Worm (Caenorhabditis elegans) whole organism, L4 larva: ENCODE data around the gene nspd-4.
A peak's percentile ranks its signal among the peaks of the same experiment; 100 is the strongest.

Experiments
- F26F4.8 ChIP-seq: fragments of 200-800 bp; sonication (Bioruptor generic); conservative IDR thresholded peaks from 2 replicates; pipeline ENCODE4 v1.3.6; 2022; ENCODE audit warnings: missing genetic modification characterization, missing compliant biosample characterization
- R02D3.7 ChIP-seq: fragments of 150-350 bp; sonication (generic microtip); optimal IDR thresholded peaks from 3 replicates; lab custom pipeline; 2014; ENCODE audit warnings: missing biosample characterization, missing genetic modification characterization
- T20F7.1 ChIP-seq: fragments of 200-800 bp; sonication (Bioruptor generic); optimal IDR thresholded peaks from 2 replicates; lab custom pipeline; 2018; ENCODE audit warnings: mild to moderate bottlenecking, missing genetic modification characterization, missing compliant biosample characterization
- T26A8.4 ChIP-seq: fragments of 200-800 bp; sonication (Bioruptor generic); IDR thresholded peaks from 2 replicates; pipeline ENCODE4 v1.3.6; 2022; ENCODE audit warnings: missing genetic modification characterization, missing compliant biosample characterization
- Y105C5A.15 ChIP-seq: fragments of 200-800 bp; sonication (Bioruptor generic); IDR thresholded peaks from 2 replicates; pipeline ENCODE4 v1.3.6; 2022; ENCODE audit warnings: missing genetic modification characterization, missing compliant biosample characterization
- Y48G9A.11 ChIP-seq: fragments of 200-800 bp; sonication (Bioruptor generic); IDR thresholded peaks from 2 replicates; pipeline ENCODE4 v1.3.6; 2022; ENCODE audit warnings: missing genetic modification reagents, missing genetic modification characterization, missing compliant biosample characterization
- Y5F2A.4 ChIP-seq: fragments of 200-800 bp; sonication (Bioruptor generic); optimal IDR thresholded peaks from 2 replicates; lab custom pipeline; 2018; ENCODE audit warnings: mild to moderate bottlenecking, missing genetic modification characterization, missing compliant biosample characterization
- Y75B8A.6 ChIP-seq: fragments of 200-800 bp; sonication (Bioruptor generic); IDR thresholded peaks from 2 replicates; pipeline ENCODE4 v1.3.6; 2022; ENCODE audit warnings: missing genetic modification reagents, missing genetic modification characterization, missing compliant biosample characterization
- ZK546.5 ChIP-seq, 2 experiments: sonication (generic microtip); optimal IDR thresholded peaks; 2 replicates each; lab custom pipeline; 2017; ENCODE audit warnings: missing biosample characterization in 2 of 2, missing genetic modification characterization in 2 of 2
- aha-1 ChIP-seq: fragments of 150-350 bp; peaks from one replicate; lab custom pipeline; 2014; ENCODE audit warnings: missing biosample characterization, missing genetic modification characterization
- aly-2 ChIP-seq: sonication (generic microtip); optimal IDR thresholded peaks from 2 replicates; lab custom pipeline; 2018; ENCODE audit warnings: missing biosample characterization, missing genetic modification characterization
- attf-4 ChIP-seq: sonication (generic microtip); optimal IDR thresholded peaks from 3 replicates; lab custom pipeline; 2017; ENCODE audit warnings: missing biosample characterization, missing genetic modification characterization
- ceh-28 ChIP-seq: fragments of 150-350 bp; optimal IDR thresholded peaks from 2 replicates; lab custom pipeline; 2014; ENCODE audit warnings: missing biosample characterization, missing genetic modification reagents, missing genetic modification characterization
- ceh-44 ChIP-seq: fragments of 200-800 bp; sonication (Bioruptor generic); IDR thresholded peaks from 2 replicates; pipeline ENCODE4 v1.3.6; 2022; ENCODE audit warnings: missing genetic modification reagents, missing genetic modification characterization, missing compliant biosample characterization
- ces-1 ChIP-seq: fragments of 150-350 bp; sonication (generic microtip); optimal IDR thresholded peaks from 4 replicates; lab custom pipeline; 2014; ENCODE audit warnings: missing biosample characterization, missing genetic modification reagents, missing genetic modification characterization
- cey-2 ChIP-seq: sonication (generic microtip); optimal IDR thresholded peaks from 3 replicates; lab custom pipeline; 2017; ENCODE audit warnings: missing genetic modification characterization, mild to moderate bottlenecking, missing compliant biosample characterization, antibody characterized with exemption, borderline replicate concordance; ENCODE audit not compliant: insufficient read depth
- daf-16 ChIP-seq, 3 experiments: sonication (generic microtip); optimal IDR thresholded peaks; 2 replicates each; lab custom pipeline; 2016 to 2017; ENCODE audit warnings: missing genetic modification characterization in 3 of 3, missing genetic modification reagents in 3 of 3, mild to moderate bottlenecking in 2 of 3, missing compliant biosample characterization in 2 of 3, missing biosample characterization in 1 of 3, moderate library complexity in 1 of 3
- daf-19 ChIP-seq: fragments of 200-800 bp; sonication (Bioruptor generic); conservative IDR thresholded peaks from 2 replicates; pipeline ENCODE4 v1.3.6; 2022; ENCODE audit warnings: missing genetic modification characterization, missing compliant biosample characterization
- dmd-6 ChIP-seq: fragments of 200-800 bp; sonication (Bioruptor generic); IDR thresholded peaks from 2 replicates; pipeline ENCODE4 v1.3.6; 2022; ENCODE audit warnings: missing genetic modification reagents, missing genetic modification characterization, missing compliant biosample characterization
- dmd-8 ChIP-seq: fragments of 200-800 bp; sonication (Bioruptor generic); IDR thresholded peaks from 2 replicates; pipeline ENCODE4 v1.3.6; 2022; ENCODE audit warnings: missing genetic modification characterization, missing compliant biosample characterization
- dpl-1 ChIP-seq: fragments of 150-350 bp; optimal IDR thresholded peaks from 2 replicates; lab custom pipeline; 2014; ENCODE audit warnings: missing biosample characterization, missing genetic modification reagents, missing genetic modification characterization
- egl-43 ChIP-seq: fragments of 200-800 bp; sonication (Bioruptor generic); IDR thresholded peaks from 2 replicates; pipeline ENCODE4 v1.3.6; 2022; ENCODE audit warnings: missing genetic modification reagents, missing genetic modification characterization, missing compliant biosample characterization
- hif-1 ChIP-seq, 2 experiments: sonication (generic microtip); optimal IDR thresholded peaks; 2 replicates each; lab custom pipeline; 2016 to 2017; ENCODE audit warnings: missing compliant biosample characterization in 2 of 2, missing genetic modification characterization in 2 of 2, missing genetic modification reagents in 2 of 2, missing genotype in 2 of 2, mild to moderate bottlenecking in 1 of 2
- hlh-30 ChIP-seq: sonication (generic microtip); optimal IDR thresholded peaks from 2 replicates; lab custom pipeline; 2017; ENCODE audit warnings: antibody characterized with exemption, mild to moderate bottlenecking, missing genetic modification characterization, missing compliant biosample characterization; ENCODE audit not compliant: insufficient read depth
- hmg-1.1 ChIP-seq: fragments of 200-800 bp; sonication (Bioruptor generic); IDR thresholded peaks from 2 replicates; pipeline ENCODE4 v1.3.6; 2022; ENCODE audit warnings: missing genetic modification reagents, missing genetic modification characterization, missing compliant biosample characterization
- lin-13 ChIP-seq: fragments of 150-350 bp; optimal IDR thresholded peaks from 2 replicates; lab custom pipeline; 2014; ENCODE audit warnings: missing biosample characterization, missing genetic modification reagents, missing genetic modification characterization
- lin-29 ChIP-seq: fragments of 200-800 bp; sonication (Bioruptor generic); IDR thresholded peaks from 2 replicates; pipeline ENCODE4 v1.3.6; 2022; ENCODE audit warnings: missing genetic modification reagents, missing genetic modification characterization, missing compliant biosample characterization
- lin-39 ChIP-seq: fragments of 150-350 bp; optimal IDR thresholded peaks from 2 replicates; lab custom pipeline; 2014; ENCODE audit warnings: missing biosample characterization, missing genetic modification reagents, missing genetic modification characterization
- lir-3 ChIP-seq: sonication (generic microtip); optimal IDR thresholded peaks from 2 replicates; lab custom pipeline; 2016; ENCODE audit warnings: mild to moderate bottlenecking, missing genetic modification characterization, missing compliant biosample characterization
- lsy-2 ChIP-seq, 2 experiments: fragments of 150-350 bp in 1 of 2; sonication (generic microtip) in 1 of 2; optimal IDR thresholded peaks; 2 replicates each; lab custom pipeline; 2014 to 2017; ENCODE audit warnings: missing biosample characterization in 2 of 2, missing genetic modification characterization in 2 of 2
- madf-5 ChIP-seq, 2 experiments: fragments of 200-800 bp; sonication (Bioruptor generic); IDR thresholded peaks; 2 replicates each; pipeline ENCODE4 v1.3.6; 2022; ENCODE audit warnings: missing compliant biosample characterization in 2 of 2, missing genetic modification characterization in 2 of 2
- mxl-3 ChIP-seq: fragments of 200-800 bp; sonication (Bioruptor generic); optimal IDR thresholded peaks from 2 replicates; lab custom pipeline; 2018; ENCODE audit warnings: mild to moderate bottlenecking, missing genetic modification characterization, missing compliant biosample characterization
- nhr-10 ChIP-seq: fragments of 150-350 bp; optimal IDR thresholded peaks from 2 replicates; lab custom pipeline; 2014; ENCODE audit warnings: missing biosample characterization, missing genetic modification characterization
- nhr-102 ChIP-seq: sonication (generic microtip); optimal IDR thresholded peaks from 2 replicates; lab custom pipeline; 2016; ENCODE audit warnings: mild to moderate bottlenecking, missing genetic modification characterization, moderate library complexity, missing compliant biosample characterization
- nhr-25 ChIP-seq: sonication (generic microtip); optimal IDR thresholded peaks from 2 replicates; lab custom pipeline; 2017; ENCODE audit warnings: missing genetic modification characterization, mild to moderate bottlenecking, missing compliant biosample characterization, antibody characterized with exemption, moderate library complexity, borderline replicate concordance; ENCODE audit not compliant: insufficient read depth
- nhr-28 ChIP-seq: fragments of 150-350 bp; optimal IDR thresholded peaks from 2 replicates; lab custom pipeline; 2014; ENCODE audit warnings: missing biosample characterization, missing genetic modification characterization
- nhr-76 ChIP-seq: fragments of 150-350 bp; optimal IDR thresholded peaks from 2 replicates; lab custom pipeline; 2014; ENCODE audit warnings: missing biosample characterization, missing genetic modification characterization
- pha-4 ChIP-seq, 2 experiments: fragments of 150-350 bp in 1 of 2; fragments of 200-800 bp in 1 of 2; sonication (Bioruptor generic) in 1 of 2; IDR thresholded peaks in 1 of 2; optimal IDR thresholded peaks in 1 of 2; 2 replicates each; pipeline versions ENCODE4 v1.3.6 to Lab custom; 2014 to 2022; ENCODE audit warnings: missing genetic modification characterization in 2 of 2, missing genetic modification reagents in 2 of 2, missing biosample characterization in 1 of 2, missing compliant biosample characterization in 1 of 2
- php-3 ChIP-seq: fragments of 200-800 bp; sonication (Bioruptor generic); IDR thresholded peaks from 2 replicates; pipeline ENCODE4 v1.3.6; 2022; ENCODE audit warnings: missing genetic modification reagents, missing genetic modification characterization, missing compliant biosample characterization
- set-16 ChIP-seq: fragments of 200-800 bp; sonication (Bioruptor generic); IDR thresholded peaks from 2 replicates; pipeline ENCODE4 v1.3.6; 2022; ENCODE audit warnings: missing genetic modification reagents, missing genetic modification characterization, missing compliant biosample characterization
- snpc-1.2 ChIP-seq: fragments of 200-800 bp; sonication (Bioruptor generic); IDR thresholded peaks from 2 replicates; pipeline ENCODE4 v1.3.6; 2022; ENCODE audit warnings: missing genetic modification reagents, missing genetic modification characterization, missing compliant biosample characterization
- snpc-4 ChIP-seq: fragments of 150-350 bp; optimal IDR thresholded peaks from 2 replicates; lab custom pipeline; 2014; ENCODE audit warnings: missing biosample characterization, missing genetic modification characterization
- tra-1 ChIP-seq: fragments of 200-800 bp; sonication (Bioruptor generic); IDR thresholded peaks from 2 replicates; pipeline ENCODE4 v1.3.6; 2022; ENCODE audit warnings: missing genetic modification reagents, missing genetic modification characterization, missing compliant biosample characterization
- unc-62 ChIP-seq, 3 experiments: fragments of 150-350 bp in 1 of 3; sonication (generic microtip); optimal IDR thresholded peaks in 2 of 3; peaks in 1 of 3; 1 replicate in 1 of 3; 2 replicates in 2 of 3; lab custom pipeline; 2014 to 2017; ENCODE audit warnings: missing biosample characterization in 3 of 3, missing genetic modification characterization in 3 of 3, missing genetic modification reagents in 3 of 3, missing genotype in 1 of 3
- vab-7 ChIP-seq: fragments of 200-800 bp; sonication (Bioruptor generic); IDR thresholded peaks from 2 replicates; pipeline ENCODE4 v1.3.6; 2022; ENCODE audit warnings: missing genetic modification reagents, missing genetic modification characterization, missing compliant biosample characterization
- zfp-2 ChIP-seq: sonication (generic microtip); optimal IDR thresholded peaks from 2 replicates; lab custom pipeline; 2016; ENCODE audit warnings: mild to moderate bottlenecking, missing genetic modification characterization, missing compliant biosample characterization
- zip-2 ChIP-seq: fragments of 150-350 bp; optimal IDR thresholded peaks from 2 replicates; lab custom pipeline; 2014; ENCODE audit warnings: missing biosample characterization, missing genetic modification characterization

Gene nspd-4

ce11 chrII:4851594-4852106, 9.2 kb downstream of the nspd-4 start, which contains the start of gene dnj-9 (continued):
- TF ChIP-seq Y48G9A.11 (GFP tag; lab: Robert Waterston, UW) (peak; percentile 72), snpc-4 (tag; lab: Kevin White, UChicago) (peak; percentile 19), php-3 (GFP tag; lab: Robert Waterston, UW) (peak; percentile 80), dmd-6 (GFP tag; lab: Robert Waterston, UW) (peak; percentile 94), T20F7.1 (GFP tag; lab: Kevin White, UChicago) (peak; percentile 88), egl-43 (peak; percentile 77), madf-5 (GFP tag; IDR thresholded peaks at IDR 0.05; lab: Robert Waterston, UW) (no peak), attf-4 (tag; lab: Kevin White, UChicago) (no peak), lir-3 (peak; percentile 18), tra-1 (peak; percentile 86; the same call in 1 of the 2 replicates), aha-1 (tag; lab: Kevin White, UChicago) (peak; percentile 99), lsy-2 (tag; optimal IDR thresholded peaks at IDR 0.05; lab: Kevin White, UChicago) (peak; percentile 68 to 96), ceh-44 (GFP tag; lab: Robert Waterston, UW) (0 out of 2 replicates have a peak, but pooled peaks have one; percentile 20), daf-19 (GFP tag; lab: Robert Waterston, UW) (peak; percentile 45; the same call in 1 of the 2 replicates), snpc-1.2 (peak; percentile 73; the same call in 1 of the 2 replicates), nhr-25 (peak; percentile 88), lin-13 (GFP tag; lab: Kevin White, UChicago) (peak; percentile 81), Y5F2A.4 (no peak), lin-29 (GFP tag; lab: Robert Waterston, UW) (peak; percentile 87), mxl-3 (GFP tag; lab: Kevin White, UChicago) (peak; percentile 55), pha-4 (GFP tag; IDR thresholded peaks at IDR 0.05; lab: Robert Waterston, UW) (peak; percentile 89), pha-4 (tag; optimal IDR thresholded peaks at IDR 0.05; lab: Kevin White, UChicago) (peak; percentile 94), nhr-10 (tag; lab: Kevin White, UChicago) (no peak), zip-2 (tag; lab: Kevin White, UChicago) (peak; percentile 64), vab-7 (GFP tag; lab: Robert Waterston, UW) (no peak), cey-2 (no peak), zfp-2 (tag; lab: Kevin White, UChicago) (peak; percentile 65), set-16 (GFP tag; lab: Robert Waterston, UW) (no peak)

DNA sequence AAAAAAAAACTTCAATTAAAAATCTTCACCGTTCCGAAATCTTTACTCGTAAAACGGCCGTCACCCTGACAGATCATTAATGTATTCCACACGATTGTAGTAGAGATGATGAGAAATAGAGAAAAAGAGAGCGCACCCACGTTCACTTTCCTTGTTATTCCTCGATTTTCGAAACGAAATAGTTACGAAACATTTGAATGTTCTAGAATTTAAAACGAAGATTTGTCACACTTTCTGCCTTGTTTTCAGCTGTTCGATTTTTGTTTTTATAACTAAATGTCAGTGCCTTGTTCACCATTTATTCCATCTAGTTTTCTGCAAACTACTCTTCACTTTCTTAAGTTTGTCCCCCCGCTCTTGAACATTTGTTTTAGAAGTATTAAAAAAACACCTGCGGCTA, 12.4 kb downstream of the nspd-4 start:
- TF ChIP-seq attf-4 (tag; lab: Kevin White, UChicago): no peak
- TF ChIP-seq R02D3.7: no peak
- TF ChIP-seq set-16 (GFP tag; lab: Robert Waterston, UW): no peak
- no peak for TF ChIP-seq ceh-28 (tag; lab: Kevin White, UChicago)
- no peak for TF ChIP-seq vab-7 (GFP tag; lab: Robert Waterston, UW)
- peak in 1 of 2 experiments; percentile 60 for TF ChIP-seq unc-62 (GFP tag; optimal IDR thresholded peaks at IDR 0.05 in 1 of 2; lab: Kevin White, UChicago)
- no peak for TF ChIP-seq unc-62 (tag; optimal IDR thresholded peaks at IDR 0.05; lab: Kevin White, UChicago)
- no peak for TF ChIP-seq hif-1 (tag; optimal IDR thresholded peaks at IDR 0.05; lab: Kevin White, UChicago)
- no peak for TF ChIP-seq pha-4 (GFP tag; IDR thresholded peaks at IDR 0.05; lab: Robert Waterston, UW)
- TF ChIP-seq pha-4 (tag; optimal IDR thresholded peaks at IDR 0.05; lab: Kevin White, UChicago): no peak
- peak; percentile 18 for TF ChIP-seq nhr-28
- TF ChIP-seq daf-16 (GFP tag; optimal IDR thresholded peaks at IDR 0.05; lab: Kevin White, UChicago): no peak
- TF ChIP-seq daf-16 (tag; optimal IDR thresholded peaks at IDR 0.05; lab: Kevin White, UChicago): peak; percentile 11
- no peak for TF ChIP-seq dmd-8 (GFP tag; lab: Robert Waterston, UW)
- no peak for TF ChIP-seq ZK546.5 (tag; optimal IDR thresholded peaks at IDR 0.05; lab: Kevin White, UChicago)

ce11 chrII:4855489-4855888, 13.1 kb downstream of the nspd-4 start:
- TF ChIP-seq dpl-1 (GFP tag; lab: Kevin White, UChicago) (peak; percentile 13), hlh-30 (tag; lab: Kevin White, UChicago) (no peak), nhr-102 (tag; lab: Kevin White, UChicago) (no peak), T26A8.4 (GFP tag; lab: Robert Waterston, UW) (no peak), nhr-76 (tag; lab: Kevin White, UChicago) (no peak), hmg-1.1 (GFP tag; lab: Robert Waterston, UW) (no peak), F26F4.8 (GFP tag; lab: Robert Waterston, UW) (no peak), aly-2 (tag; lab: Kevin White, UChicago) (no peak), Y105C5A.15 (no peak), ces-1 (GFP tag; lab: Kevin White, UChicago) (peak; percentile 48), lin-39 (tag; lab: Kevin White, UChicago) (no peak), Y75B8A.6 (GFP tag; lab: Robert Waterston, UW) (no peak)
